Worm (Caenorhabditis elegans) whole organism, midembryonic: ENCODE measurements around the gene srg-32.

Experiments used
- T22C8.4 ChIP-seq: fragments of 200-800 bp; sonication (Bioruptor generic); IDR thresholded peaks from 2 replicates; pipeline ENCODE4 v1.3.6; 2022; ENCODE audit warnings: missing genetic modification characterization, missing compliant biosample characterization
- cog-1 ChIP-seq: sonication (generic microtip); optimal IDR thresholded peaks from 2 replicates; lab custom pipeline; 2016; ENCODE audit warnings: missing genetic modification characterization, missing compliant biosample characterization
- flt-1 ChIP-seq: fragments of 200-800 bp; sonication (Bioruptor generic); IDR thresholded peaks from 2 replicates; pipeline ENCODE4 v1.3.6; 2022; ENCODE audit warnings: missing genetic modification characterization, missing compliant biosample characterization
- klf-2 ChIP-seq: fragments of 200-800 bp; sonication (Bioruptor generic); conservative IDR thresholded peaks from 2 replicates; pipeline ENCODE4 v1.3.6; 2022; ENCODE audit warnings: missing genetic modification reagents, missing genetic modification characterization, missing compliant biosample characterization
- med-1 ChIP-seq: sonication (generic microtip); optimal IDR thresholded peaks from 2 replicates; lab custom pipeline; 2017; ENCODE audit warnings: missing genetic modification characterization, mild to moderate bottlenecking, missing compliant biosample characterization, antibody characterized with exemption, missing genetic modification reagents; ENCODE audit not compliant: insufficient read depth
- ref-1 ChIP-seq: fragments of 200-800 bp; sonication (Bioruptor generic); conservative IDR thresholded peaks from 2 replicates; pipeline ENCODE4 v1.3.6; 2022; ENCODE audit warnings: missing genetic modification reagents, missing genetic modification characterization, missing compliant biosample characterization
- tab-1 ChIP-seq: fragments of 200-800 bp; sonication (Bioruptor generic); IDR thresholded peaks from 2 replicates; pipeline ENCODE4 v1.3.6; 2022; ENCODE audit warnings: missing genetic modification characterization, missing compliant biosample characterization
- ztf-23 ChIP-seq: fragments of 200-800 bp; sonication (Bioruptor generic); IDR thresholded peaks from 2 replicates; pipeline ENCODE4 v1.3.6; 2022; ENCODE audit warnings: missing genetic modification reagents, missing genetic modification characterization, missing compliant biosample characterization
- ztf-29 ChIP-seq: fragments of 200-800 bp; sonication (Bioruptor generic); IDR thresholded peaks from 2 replicates; pipeline ENCODE4 v1.3.6; 2022; ENCODE audit warnings: missing genetic modification reagents, missing genetic modification characterization, missing compliant biosample characterization

Gene srg-32

DNA sequence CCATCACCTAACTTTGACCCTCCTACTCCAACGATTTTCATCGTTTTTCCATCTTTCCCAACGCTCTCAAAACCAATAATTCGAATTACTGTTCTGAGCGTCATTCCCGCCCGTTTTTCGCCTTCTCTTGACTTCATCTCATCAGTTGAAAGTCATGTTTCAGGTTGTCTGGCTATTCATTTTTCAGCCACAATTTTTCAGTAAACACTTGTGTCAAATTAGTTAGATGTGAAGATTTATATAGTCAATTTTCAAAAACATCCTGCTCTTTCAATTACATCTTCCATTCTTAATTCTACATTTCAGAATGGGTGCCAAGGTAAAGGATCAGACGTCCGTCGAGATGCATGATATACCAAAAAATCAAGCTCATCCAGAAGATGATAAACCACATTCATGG lies 16.0 kb downstream of the srg-32 start, which contains the start of gene del-6:
Gene del-6 (plus strand): TSS at position 301 of the 400 bp plus-strand sequence.
- TF ChIP-seq ztf-29 (no peak), med-1 (GFP tag; lab: Kevin White, UChicago) (no peak), flt-1 (GFP tag; lab: Robert Waterston, UW) (no peak), klf-2 (no peak), T22C8.4 (GFP tag; lab: Robert Waterston, UW) (no peak), ztf-23 (GFP tag; lab: Robert Waterston, UW) (no peak), tab-1 (GFP tag; lab: Robert Waterston, UW) (no peak), ref-1 (GFP tag; lab: Robert Waterston, UW) (no peak), cog-1 (tag; lab: Kevin White, UChicago) (no peak)

DNA sequence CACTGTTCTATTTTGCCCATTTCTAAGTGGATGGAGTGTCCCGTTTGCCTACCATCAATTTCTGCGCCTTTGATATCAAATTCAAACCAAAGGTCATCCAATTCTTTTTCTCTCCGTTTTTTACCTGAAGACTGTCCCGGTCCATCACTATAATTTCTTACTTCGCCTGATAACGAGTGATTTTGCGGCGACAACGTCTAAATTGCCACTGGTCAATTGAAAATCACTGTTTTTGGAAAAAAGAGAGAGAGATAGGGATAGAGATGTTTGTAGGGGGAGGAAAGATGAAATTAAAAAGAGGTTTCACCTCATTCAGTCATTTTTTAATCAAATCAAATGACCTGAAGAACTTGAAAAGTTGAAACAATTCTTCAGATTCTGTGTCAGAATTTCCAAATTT lies 17.1 kb downstream of the srg-32 start:
- no peak for TF ChIP-seq ztf-23 (GFP tag; lab: Robert Waterston, UW)
- TF ChIP-seq klf-2 = no peak
- no peak for TF ChIP-seq med-1 (GFP tag; lab: Kevin White, UChicago)
- TF ChIP-seq ref-1 (GFP tag; lab: Robert Waterston, UW) = no peak
- TF ChIP-seq T22C8.4 (GFP tag; lab: Robert Waterston, UW) = no peak
- TF ChIP-seq cog-1 (tag; lab: Kevin White, UChicago) = no peak
- TF ChIP-seq ztf-29 = no peak
- TF ChIP-seq flt-1 (GFP tag; lab: Robert Waterston, UW) = no peak
- no peak for TF ChIP-seq tab-1 (GFP tag; lab: Robert Waterston, UW)

DNA sequence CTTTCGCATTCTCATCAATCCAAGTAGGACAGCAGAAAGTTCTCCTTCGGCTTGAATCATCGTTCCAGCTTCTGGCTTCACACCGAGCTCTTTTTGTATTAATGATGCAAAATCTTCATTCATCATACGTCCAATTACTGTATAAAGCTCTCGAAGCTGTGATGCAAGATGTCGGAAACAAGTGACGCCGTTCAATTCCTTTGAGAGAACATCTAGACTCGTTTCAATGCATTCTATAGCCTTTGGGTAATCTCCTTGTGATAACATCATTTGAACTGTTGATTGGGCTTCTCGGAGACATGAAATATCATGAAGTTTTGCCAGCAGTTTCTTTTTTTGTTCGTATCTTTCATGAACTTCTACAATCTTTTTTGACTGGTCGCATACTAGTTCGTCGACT lies 20.1 kb downstream of the srg-32 start:
- TF ChIP-seq ztf-23 (GFP tag; lab: Robert Waterston, UW) (no peak), klf-2 (no peak), cog-1 (tag; lab: Kevin White, UChicago) (no peak), ref-1 (GFP tag; lab: Robert Waterston, UW) (no peak), flt-1 (GFP tag; lab: Robert Waterston, UW) (no peak), T22C8.4 (GFP tag; lab: Robert Waterston, UW) (no peak)

DNA sequence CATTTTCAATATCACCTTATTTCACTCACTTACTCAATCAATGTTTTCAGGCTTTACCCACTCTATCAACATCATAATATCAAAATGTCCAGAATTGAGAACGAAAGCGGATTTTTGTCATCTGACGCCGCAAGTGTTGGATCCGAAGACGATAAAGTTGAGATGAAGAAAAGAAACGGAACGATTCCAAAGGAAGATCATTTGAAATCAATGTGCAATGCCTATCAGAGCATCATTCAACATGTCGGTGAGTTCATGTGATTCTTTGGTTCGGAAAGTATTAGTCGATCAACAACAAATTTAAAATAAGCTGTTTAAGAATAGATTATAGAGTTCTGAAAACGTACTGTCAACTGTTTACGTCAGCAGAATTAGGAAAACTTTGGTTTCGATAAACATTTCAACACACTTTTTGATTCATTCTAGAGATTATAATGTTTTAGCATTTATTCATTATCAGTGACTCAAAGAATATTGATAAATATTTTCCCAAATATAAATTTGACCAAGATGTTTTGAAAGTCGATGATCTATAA lies 23.7 kb downstream of the srg-32 start, which contains the start of gene cat-4:
Gene cat-4 (plus strand): TSS at position 51 of the 536 bp plus-strand sequence.
- TF ChIP-seq ref-1 (GFP tag; lab: Robert Waterston, UW) (no peak), klf-2 (no peak), cog-1 (tag; lab: Kevin White, UChicago) (no peak), med-1 (GFP tag; lab: Kevin White, UChicago) (no peak), flt-1 (GFP tag; lab: Robert Waterston, UW) (no peak), ztf-23 (GFP tag; lab: Robert Waterston, UW) (no peak), T22C8.4 (GFP tag; lab: Robert Waterston, UW) (no peak), tab-1 (GFP tag; lab: Robert Waterston, UW) (no peak), ztf-29 (no peak)

DNA sequence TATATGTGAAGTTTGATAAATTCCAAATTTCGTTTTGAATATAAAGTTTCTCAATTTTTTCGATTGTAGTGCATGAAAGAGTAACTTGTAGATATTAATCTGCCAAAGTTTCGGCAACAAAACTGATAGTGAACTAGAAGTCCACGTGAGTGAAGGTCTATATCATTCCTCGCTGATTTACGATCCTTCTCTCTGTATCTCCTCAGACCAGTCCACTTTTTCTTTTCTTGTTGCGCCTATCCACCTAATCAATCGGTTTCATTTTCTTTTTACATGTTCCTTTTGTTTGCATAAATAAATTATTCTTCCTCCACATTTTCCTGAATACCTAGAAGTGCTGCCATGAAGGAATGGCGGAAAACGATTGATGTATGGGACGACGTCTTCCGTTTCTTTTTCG lies 24.5 kb downstream of the srg-32 start:
- no peak for TF ChIP-seq flt-1 (GFP tag; lab: Robert Waterston, UW)
- no peak for TF ChIP-seq T22C8.4 (GFP tag; lab: Robert Waterston, UW)
- TF ChIP-seq med-1 (GFP tag; lab: Kevin White, UChicago) = no peak
- TF ChIP-seq ztf-23 (GFP tag; lab: Robert Waterston, UW) = no peak
- TF ChIP-seq cog-1 (tag; lab: Kevin White, UChicago) = no peak
- no peak for TF ChIP-seq ztf-29
- no peak for TF ChIP-seq tab-1 (GFP tag; lab: Robert Waterston, UW)
- no peak for TF ChIP-seq klf-2
- TF ChIP-seq ref-1 (GFP tag; lab: Robert Waterston, UW) = no peak

DNA sequence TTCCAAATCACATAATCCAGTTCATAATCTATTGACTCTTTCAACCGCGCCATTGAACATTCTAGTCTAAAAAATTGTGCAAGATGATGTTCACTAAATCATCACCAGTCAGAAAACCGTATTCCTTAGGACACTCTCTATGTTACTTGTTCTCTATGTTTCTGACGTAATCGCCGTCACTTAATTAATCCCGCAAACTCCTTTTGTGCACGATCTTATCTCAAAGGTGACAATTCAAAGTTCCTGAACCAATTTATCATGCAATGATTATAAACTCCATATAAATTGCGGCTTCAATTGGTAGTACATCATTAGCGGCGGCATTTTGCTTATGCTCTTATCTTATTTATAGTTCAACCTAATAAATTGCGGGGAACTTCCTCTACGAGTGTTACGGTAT lies 25.8 kb downstream of the srg-32 start:
- no peak for TF ChIP-seq ref-1 (GFP tag; lab: Robert Waterston, UW)
- TF ChIP-seq ztf-23 (GFP tag; lab: Robert Waterston, UW) = no peak
- no peak for TF ChIP-seq med-1 (GFP tag; lab: Kevin White, UChicago)
- TF ChIP-seq klf-2 = no peak
- TF ChIP-seq flt-1 (GFP tag; lab: Robert Waterston, UW) = no peak
- TF ChIP-seq tab-1 (GFP tag; lab: Robert Waterston, UW) = no peak
- TF ChIP-seq ztf-29 = no peak
- no peak for TF ChIP-seq T22C8.4 (GFP tag; lab: Robert Waterston, UW)
- TF ChIP-seq cog-1 (tag; lab: Kevin White, UChicago) = no peak

DNA sequence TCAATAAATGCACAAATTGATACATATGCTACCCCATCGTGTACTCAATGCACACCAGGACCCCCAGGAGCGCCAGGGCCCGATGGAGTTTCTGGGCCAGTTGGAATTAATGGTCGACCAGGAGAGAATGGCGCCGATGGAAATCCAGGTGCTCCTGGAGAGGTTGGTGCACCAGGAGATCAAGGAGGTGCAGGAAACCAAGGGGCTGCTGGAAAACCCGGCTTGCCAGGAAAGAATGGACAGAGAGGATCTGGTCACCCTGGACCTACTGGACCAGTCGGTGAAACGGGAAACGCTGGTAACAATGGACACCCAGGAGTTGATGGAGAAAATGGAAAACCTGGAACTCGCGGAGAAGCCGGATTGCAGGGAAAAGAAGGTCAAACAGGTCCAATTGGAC lies 27.0 kb downstream of the srg-32 start:
- no peak for TF ChIP-seq med-1 (GFP tag; lab: Kevin White, UChicago)

DNA sequence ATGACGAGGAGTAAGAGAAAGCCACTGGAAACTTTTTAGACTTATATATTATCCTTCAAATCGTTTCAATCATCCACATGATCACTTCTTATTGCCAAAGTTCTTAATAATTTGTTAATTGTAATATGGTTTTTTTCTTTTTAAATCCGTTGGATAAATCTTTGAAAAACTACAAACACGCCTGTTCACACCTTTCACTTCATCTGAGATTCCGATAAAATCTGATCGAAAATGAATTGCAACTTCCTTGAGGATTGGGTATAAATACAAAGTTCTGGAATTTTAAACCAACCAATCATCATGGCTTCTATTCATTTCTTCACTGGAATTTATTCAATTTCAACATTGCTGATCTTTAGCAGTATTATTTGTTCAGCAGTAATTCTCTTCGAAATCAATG lies 28.0 kb downstream of the srg-32 start, which contains the start of gene col-152:
Gene col-152 (plus strand): TSS at position 301 of the 400 bp plus-strand sequence.
- TF ChIP-seq flt-1 (GFP tag; lab: Robert Waterston, UW) (no peak), ref-1 (GFP tag; lab: Robert Waterston, UW) (no peak), klf-2 (no peak), ztf-23 (GFP tag; lab: Robert Waterston, UW) (no peak), ztf-29 (no peak), T22C8.4 (GFP tag; lab: Robert Waterston, UW) (no peak), tab-1 (GFP tag; lab: Robert Waterston, UW) (no peak), med-1 (GFP tag; lab: Kevin White, UChicago) (no peak), cog-1 (tag; lab: Kevin White, UChicago) (no peak)

DNA sequence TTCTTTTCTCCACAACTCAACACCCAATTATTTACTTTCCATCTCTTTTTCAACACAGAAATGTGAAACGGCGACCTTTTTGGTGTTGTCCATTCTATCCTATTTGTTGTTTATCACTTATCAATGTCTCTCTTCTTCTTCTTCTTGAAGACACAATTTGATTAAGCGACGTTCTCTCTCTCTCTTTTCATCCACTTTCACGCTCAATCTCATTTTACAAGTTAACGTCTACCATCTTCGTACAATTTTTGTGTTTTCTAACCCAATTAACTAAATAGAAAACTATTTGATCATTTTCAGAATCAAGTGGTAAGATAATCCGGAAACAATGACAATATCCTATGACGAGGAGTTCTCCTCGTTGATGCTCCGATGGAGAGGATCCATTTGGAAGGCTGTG lies 30.9 kb downstream of the srg-32 start, which contains the start of gene best-14:
Gene best-14 (plus strand): TSS at position 301 of the 400 bp plus-strand sequence.
- TF ChIP-seq ztf-23 (GFP tag; lab: Robert Waterston, UW) = no peak
- no peak for TF ChIP-seq ref-1 (GFP tag; lab: Robert Waterston, UW)
- no peak for TF ChIP-seq ztf-29
- TF ChIP-seq flt-1 (GFP tag; lab: Robert Waterston, UW) = no peak
- no peak for TF ChIP-seq cog-1 (tag; lab: Kevin White, UChicago)
- TF ChIP-seq tab-1 (GFP tag; lab: Robert Waterston, UW) = no peak
- TF ChIP-seq klf-2 = no peak
- no peak for TF ChIP-seq T22C8.4 (GFP tag; lab: Robert Waterston, UW)
